Fruit fly (Drosophila melanogaster) S2 (cell line): ENCODE data around the gene betaggt-I.

Experiments used
- CG8478 ChIP-seq: fragments of >200 bp; optimal IDR thresholded peaks from 2 replicates; lab custom pipeline; 2018
- CTCF ChIP-seq, 2 experiments: fragments of >200 bp; optimal IDR thresholded peaks; 2 replicates each; lab custom pipeline; 2018

dm6 chr2L:4950667-4951066 is 5.3 kb downstream of the betaggt-I start, which contains the start of gene Jon25Biii:
- no peak for TF ChIP-seq CTCF (optimal IDR thresholded peaks at IDR 0.05; lab: Kevin White, UChicago)
- no peak for TF ChIP-seq CG8478
